Fruit fly (Drosophila melanogaster) whole organism, embryonic: ENCODE results near the gene CG8326.

ENCODE experiments used
- Adf1 ChIP-seq: fragments of 200-800 bp; sonication (Bioruptor generic); IDR thresholded peaks from 2 replicates; pipeline ENCODE4 v1.3.6; 2022; ENCODE audit warnings: missing biosample characterization, missing genetic modification characterization
- Atf3 ChIP-seq: fragments of 200-800 bp; sonication (Bioruptor generic); optimal IDR thresholded peaks from 3 replicates; lab custom pipeline; 2016; ENCODE audit warnings: missing biosample characterization, missing genetic modification characterization
- CG10321 ChIP-seq: fragments of 200-800 bp; sonication (Bioruptor generic); IDR thresholded peaks from 2 replicates; pipeline ENCODE4 v1.3.6; 2022; ENCODE audit warnings: missing biosample characterization, missing genetic modification characterization
- CG12071 ChIP-seq: fragments of 200-800 bp; sonication (Bioruptor generic); optimal IDR thresholded peaks from 3 replicates; lab custom pipeline; 2018; ENCODE audit warnings: missing biosample characterization, mild to moderate bottlenecking, missing genetic modification characterization
- CG12942 ChIP-seq: fragments of 200-800 bp; sonication (Bioruptor generic); optimal IDR thresholded peaks from 3 replicates; lab custom pipeline; 2016; ENCODE audit warnings: missing biosample characterization, missing genetic modification characterization
- CG15479 ChIP-seq: fragments of 200-800 bp; sonication (Bioruptor generic); optimal IDR thresholded peaks from 3 replicates; lab custom pipeline; 2019; ENCODE audit warnings: missing biosample characterization, mild to moderate bottlenecking, missing genetic modification characterization, moderate library complexity
- CG17361 ChIP-seq: fragments of 200-800 bp; sonication (Bioruptor generic); IDR thresholded peaks from 3 replicates; pipeline ENCODE4 v1.3.6; 2022; ENCODE audit warnings: missing biosample characterization, missing genetic modification characterization
- CG17568 ChIP-seq: fragments of 200-800 bp; sonication (Bioruptor generic); optimal IDR thresholded peaks from 2 replicates; lab custom pipeline; 2018; ENCODE audit warnings: missing biosample characterization, mild to moderate bottlenecking, missing genetic modification characterization, moderate library complexity
- CG2116 ChIP-seq: fragments of 200-800 bp; sonication (Bioruptor generic); optimal IDR thresholded peaks from 3 replicates; lab custom pipeline; 2018; ENCODE audit warnings: missing biosample characterization, mild to moderate bottlenecking, missing genetic modification characterization
- CG30403 ChIP-seq: fragments of 200-800 bp; sonication (Bioruptor generic); optimal IDR thresholded peaks from 3 replicates; lab custom pipeline; 2016; ENCODE audit warnings: missing biosample characterization, missing genetic modification characterization
- CG31224 ChIP-seq: fragments of 200-800 bp; sonication (Bioruptor generic); IDR thresholded peaks from 2 replicates; pipeline ENCODE4 v1.3.6; 2022; ENCODE audit warnings: missing biosample characterization, missing genetic modification characterization
- CG3726 ChIP-seq: fragments of 200-800 bp; sonication (Bioruptor generic); IDR thresholded peaks from 3 replicates; pipeline ENCODE4, ENCODE4 v1.3.6; 2022; ENCODE audit warnings: missing biosample characterization, missing genetic modification characterization
- CG4360 ChIP-seq: fragments of 200-800 bp; sonication (Bioruptor generic); IDR thresholded peaks from 2 replicates; pipeline ENCODE4 v1.3.6; 2022; ENCODE audit warnings: missing biosample characterization, missing genetic modification characterization
- CG4820 ChIP-seq: fragments of 200-800 bp; sonication (Bioruptor generic); optimal IDR thresholded peaks from 3 replicates; lab custom pipeline; 2016; ENCODE audit warnings: missing biosample characterization, missing genetic modification characterization
- CHES-1-like ChIP-seq: fragments of 200-800 bp; sonication (Bioruptor generic); optimal IDR thresholded peaks from 2 replicates; lab custom pipeline; 2016; ENCODE audit warnings: missing biosample characterization, missing genetic modification characterization
- Ets65A ChIP-seq: fragments of 200-800 bp; sonication (Bioruptor generic); peaks from one replicate; lab custom pipeline; 2016; ENCODE audit warnings: missing biosample characterization, missing genetic modification characterization
- HmgD ChIP-seq: fragments of 200-800 bp; sonication (Bioruptor generic); optimal IDR thresholded peaks from 3 replicates; lab custom pipeline; 2016; ENCODE audit warnings: missing biosample characterization, missing genetic modification characterization
- Mes4 ChIP-seq: fragments of 200-800 bp; sonication (Bioruptor generic); optimal IDR thresholded peaks from 2 replicates; lab custom pipeline; 2016; ENCODE audit warnings: missing biosample characterization, missing genetic modification characterization
- Neu2 ChIP-seq: fragments of 200-800 bp; sonication (Bioruptor generic); optimal IDR thresholded peaks from 3 replicates; lab custom pipeline; 2016; ENCODE audit warnings: missing biosample characterization, missing genetic modification characterization, borderline replicate concordance
- NfI ChIP-seq: fragments of 200-800 bp; sonication (Bioruptor generic); optimal IDR thresholded peaks from 3 replicates; lab custom pipeline; 2018; ENCODE audit warnings: missing biosample characterization, mild to moderate bottlenecking, missing genetic modification characterization, moderate library complexity
- Pdp1 ChIP-seq, 2 experiments: fragments of 200-800 bp; sonication (Bioruptor generic); optimal IDR thresholded peaks; 3 replicates each; lab custom pipeline; 2016; ENCODE audit warnings: missing biosample characterization in 2 of 2, missing genetic modification characterization in 2 of 2, mild to moderate bottlenecking in 1 of 2, moderate library complexity in 1 of 2
- Stat92E ChIP-seq, 3 experiments: fragments of >200 bp in 2 of 3; fragments of 200-800 bp in 1 of 3; sonication (Bioruptor generic) in 1 of 3; optimal IDR thresholded peaks; 2 replicates each; lab custom pipeline; 2017 to 2019; ENCODE audit warnings: missing biosample characterization in 3 of 3, missing genetic modification characterization in 3 of 3, mild to moderate bottlenecking in 1 of 3, moderate library complexity in 1 of 3
- Taf1 ChIP-seq: fragments of 200-800 bp; sonication (Bioruptor generic); IDR thresholded peaks from 2 replicates; pipeline ENCODE4 v1.3.6; 2022; ENCODE audit warnings: missing biosample characterization, missing genetic modification characterization
- Trl ChIP-seq, 3 experiments: fragments of >200 bp in 2 of 3; fragments of 200-800 bp in 1 of 3; sonication (Bioruptor generic) in 1 of 3; optimal IDR thresholded peaks; 2 replicates in 1 of 3; 3 replicates in 2 of 3; lab custom pipeline; 2016 to 2017; ENCODE audit warnings: missing biosample characterization in 1 of 3, missing genetic modification characterization in 1 of 3
- Xrp1 ChIP-seq: fragments of 200-800 bp; sonication (Bioruptor generic); IDR thresholded peaks from 2 replicates; pipeline ENCODE4 v1.3.6; 2022; ENCODE audit warnings: missing biosample characterization, missing genetic modification characterization
- ase ChIP-seq: fragments of 200-800 bp; sonication (Bioruptor generic); IDR thresholded peaks from 3 replicates; pipeline ENCODE4 v1.3.6; 2022; ENCODE audit warnings: missing biosample characterization, missing genetic modification characterization
- cg ChIP-seq: fragments of 200-800 bp; sonication (Bioruptor generic); optimal IDR thresholded peaks from 3 replicates; lab custom pipeline; 2019; ENCODE audit warnings: missing biosample characterization, mild to moderate bottlenecking, missing genetic modification characterization, moderate library complexity
- crol ChIP-seq: fragments of 200-800 bp; sonication (Bioruptor generic); IDR thresholded peaks from 2 replicates; pipeline ENCODE4 v1.3.6; 2022; ENCODE audit warnings: missing biosample characterization, missing genetic modification characterization
- dysf ChIP-seq: fragments of 200-800 bp; sonication (Bioruptor generic); IDR thresholded peaks from 3 replicates; pipeline ENCODE4 v1.3.6; 2022; ENCODE audit warnings: missing biosample characterization, missing genetic modification characterization
- ewg ChIP-seq: fragments of 200-800 bp; sonication (Bioruptor generic); optimal IDR thresholded peaks from 3 replicates; lab custom pipeline; 2017; ENCODE audit warnings: mild to moderate bottlenecking, missing biosample characterization, missing genetic modification reagents, missing genetic modification characterization
- jing ChIP-seq: fragments of 200-800 bp; sonication (Bioruptor generic); optimal IDR thresholded peaks from 2 replicates; lab custom pipeline; 2018; ENCODE audit warnings: missing biosample characterization, mild to moderate bottlenecking, missing genetic modification characterization
- nom ChIP-seq: fragments of 200-800 bp; sonication (Bioruptor generic); optimal IDR thresholded peaks from 2 replicates; lab custom pipeline; 2017; ENCODE audit warnings: missing biosample characterization, missing genetic modification characterization, mild to moderate bottlenecking, moderate library complexity, missing genetic modification reagents
- org-1 ChIP-seq: fragments of 200-800 bp; sonication (Bioruptor generic); optimal IDR thresholded peaks from 2 replicates; lab custom pipeline; 2017; ENCODE audit warnings: missing biosample characterization, missing genetic modification characterization
- repo ChIP-seq: fragments of 200-800 bp; sonication (Bioruptor generic); optimal IDR thresholded peaks from 2 replicates; lab custom pipeline; 2016; ENCODE audit warnings: missing biosample characterization, missing genetic modification characterization
- sr ChIP-seq: fragments of 200-800 bp; sonication (Bioruptor generic); IDR thresholded peaks from 3 replicates; pipeline ENCODE4 v1.3.6; 2022; ENCODE audit warnings: missing biosample characterization, missing genetic modification characterization
- tgo ChIP-seq: fragments of 200-800 bp; sonication (Bioruptor generic); IDR thresholded peaks from 3 replicates; pipeline ENCODE4 v1.3.6; 2022; ENCODE audit warnings: missing biosample characterization, missing genetic modification characterization
- toy ChIP-seq: fragments of 200-800 bp; sonication (Bioruptor generic); IDR thresholded peaks from 2 replicates; pipeline ENCODE4 v1.3.6; 2022; ENCODE audit warnings: missing biosample characterization, missing genetic modification characterization
- yki ChIP-seq: fragments of >200 bp; optimal IDR thresholded peaks from 3 replicates; lab custom pipeline; 2018
- z ChIP-seq: fragments of 200-800 bp; sonication (Bioruptor generic); IDR thresholded peaks from 3 replicates; pipeline ENCODE4 v1.3.6; 2022; ENCODE audit warnings: missing biosample characterization, missing genetic modification characterization

The CG8326 gene

DNA sequence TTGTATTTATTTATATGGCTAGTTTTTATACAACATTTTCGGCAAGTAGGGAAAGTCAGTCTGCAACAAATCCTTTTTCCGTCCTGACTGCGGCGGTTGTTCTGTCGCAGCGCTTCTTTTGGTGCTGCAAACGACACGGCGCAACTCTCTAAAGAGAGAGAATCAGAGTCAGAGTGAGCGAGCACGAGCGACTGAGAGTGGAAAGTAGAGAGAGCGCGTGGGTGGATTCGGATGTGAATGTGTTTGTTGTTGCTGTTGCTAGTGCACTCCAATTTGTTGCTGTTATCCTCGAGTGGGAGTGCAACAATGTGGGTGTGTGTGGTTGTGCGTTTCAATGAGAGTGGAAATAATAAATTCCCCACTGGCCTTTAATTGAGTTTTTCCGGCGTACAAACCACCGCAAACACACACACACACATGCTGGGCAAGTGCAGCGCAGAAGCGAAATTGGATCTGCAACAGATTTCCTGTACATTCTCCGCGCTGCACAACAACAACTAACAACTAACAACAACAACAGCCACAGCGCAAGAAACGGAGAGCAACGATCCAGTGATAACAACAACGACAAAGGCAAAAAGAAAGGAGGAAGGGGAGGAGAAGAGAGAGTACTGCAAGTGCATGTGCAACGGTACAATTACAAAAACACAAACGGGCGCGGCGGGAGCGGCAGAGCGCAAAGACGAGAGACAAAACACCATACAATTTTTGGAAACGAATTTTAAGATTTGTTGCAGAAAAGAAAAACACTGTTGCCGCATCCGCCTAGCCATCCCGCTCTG lies 22.1 kb upstream of the CG8326 start (continued):
- peak in 1 of 2 experiments; percentile 10 for TF ChIP-seq Pdp1 (GFP tag; optimal IDR thresholded peaks at IDR 0.05; lab: Kevin White, UChicago)
- TF ChIP-seq CG4360 (GFP tag; lab: Robert Waterston, UW): peak; percentile 96
- no peak for TF ChIP-seq Stat92E (GFP tag; optimal IDR thresholded peaks at IDR 0.05; lab: Kevin White, UChicago)
- peak; percentile 77 for TF ChIP-seq sr (GFP tag; lab: Robert Waterston, UW)
- no peak for TF ChIP-seq tgo (GFP tag; lab: Robert Waterston, UW)
- no peak for TF ChIP-seq CG31224 (GFP tag; lab: Robert Waterston, UW)
- TF ChIP-seq Adf1 (GFP tag; lab: Robert Waterston, UW): 0 out of 2 replicates have a peak, but pooled peaks have one; percentile 21
- peak; percentile 90 for TF ChIP-seq CG15479
- peak; percentile 42 for TF ChIP-seq Ets65A (GFP tag; lab: Kevin White, UChicago)
- TF ChIP-seq toy (GFP tag; lab: Robert Waterston, UW): no peak
- no peak for TF ChIP-seq Taf1 (GFP tag; lab: Robert Waterston, UW)
- TF ChIP-seq Trl (optimal IDR thresholded peaks at IDR 0.05; lab: Kevin White, UChicago): peak; percentile 57 to 89
- no peak for TF ChIP-seq Trl (GFP tag; optimal IDR thresholded peaks at IDR 0.05; lab: Kevin White, UChicago)
- TF ChIP-seq Atf3: no peak
- no peak for TF ChIP-seq CG30403
- no peak for TF ChIP-seq Xrp1 (GFP tag; lab: Robert Waterston, UW)
- TF ChIP-seq CG10321: peak; percentile 88; the same call in 1 of the 2 replicates
- peak; percentile 19 for TF ChIP-seq ewg (GFP tag; lab: Kevin White, UChicago)
- no peak for TF ChIP-seq Mes4 (GFP tag; lab: Kevin White, UChicago)
- TF ChIP-seq yki (lab: Kevin White, UChicago): peak; percentile 58
- peak; percentile 80 for TF ChIP-seq z (GFP tag; lab: Robert Waterston, UW)

DNA sequence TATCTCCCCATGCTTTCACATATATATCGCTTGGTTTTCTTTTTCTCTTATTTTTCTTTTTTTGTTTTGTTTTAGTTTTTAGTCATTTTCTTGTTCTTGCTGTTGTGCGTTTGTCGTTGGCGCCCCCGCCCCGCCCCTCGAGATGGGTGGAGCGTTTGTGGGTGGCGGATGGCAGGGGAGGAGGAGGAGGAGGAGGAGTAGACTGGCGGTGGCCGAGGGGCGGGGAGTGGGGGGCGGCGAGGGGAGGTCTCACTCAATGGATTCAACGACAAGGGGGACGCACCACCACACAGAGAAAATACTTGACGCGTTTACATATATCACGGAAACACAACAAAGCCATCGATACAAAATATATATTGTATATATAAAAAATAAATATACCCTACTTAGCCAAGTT lies 11.5 kb upstream of the CG8326 start:
- TF ChIP-seq CG10321 (no peak), CG12071 (GFP tag; lab: Kevin White, UChicago) (no peak), CG17568 (GFP tag; lab: Kevin White, UChicago) (no peak), ase (GFP tag; lab: Robert Waterston, UW) (no peak), CG4820 (no peak), crol (peak; percentile 94), Neu2 (GFP tag; lab: Kevin White, UChicago) (no peak), dysf (GFP tag; lab: Robert Waterston, UW) (no peak), sr (GFP tag; lab: Robert Waterston, UW) (0 out of 3 replicates have a peak, but pooled peaks have one; percentile 29), org-1 (GFP tag; lab: Kevin White, UChicago) (no peak), CG2116 (no peak), CG12942 (GFP tag; lab: Kevin White, UChicago) (no peak), cg (GFP tag; lab: Kevin White, UChicago) (no peak), CG17361 (GFP tag; lab: Robert Waterston, UW) (no peak), repo (GFP tag; lab: Kevin White, UChicago) (no peak), CHES-1-like (no peak), z (GFP tag; lab: Robert Waterston, UW) (peak; percentile 65; the same call in 2 of the 3 replicates), nom (GFP tag; lab: Kevin White, UChicago) (no peak), NfI (GFP tag; lab: Kevin White, UChicago) (no peak), jing (GFP tag; lab: Kevin White, UChicago) (no peak), HmgD (GFP tag; lab: Kevin White, UChicago) (no peak), CG3726 (no peak)
- TF ChIP-seq, all 482 proteins: peak for 3
